Fruit fly (Drosophila melanogaster): ENCODE measurements around the gene CG14562.
A peak's percentile ranks its signal among the peaks of the same experiment; 100 is the strongest.

Gene CG14562

DNA sequence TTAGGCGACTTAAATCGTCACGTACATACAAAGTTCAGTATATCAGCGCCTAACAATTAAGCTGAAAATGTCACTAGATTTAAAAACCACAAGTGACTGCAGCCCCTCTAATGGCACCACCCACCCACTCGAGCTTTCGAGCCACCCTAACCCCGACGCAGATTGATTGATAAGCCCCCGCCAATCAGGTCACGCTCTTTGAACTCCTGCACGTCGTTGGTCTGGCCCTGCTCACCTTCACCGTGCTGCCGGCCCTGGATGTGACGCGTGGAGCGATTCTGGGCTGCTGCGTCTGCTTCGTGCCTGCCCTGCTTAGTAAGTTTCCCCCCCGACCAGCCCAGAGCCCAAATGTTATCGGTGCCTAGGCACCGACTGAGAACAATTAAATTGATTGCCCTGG, 21.3 kb downstream of the CG14562 start:
- TF ChIP-seq usp (GFP tag; optimal IDR thresholded peaks at IDR 0.05) (no peak), rgr (GFP tag; optimal IDR thresholded peaks at IDR 0.05) (no peak), OdsH (GFP tag; optimal IDR thresholded peaks at IDR 0.05) (no peak), br (GFP tag; optimal IDR thresholded peaks at IDR 0.05) (no peak), CrebA (GFP tag; optimal IDR thresholded peaks at IDR 0.05; ENCODE audit: borderline replicate concordance) (no peak), Mio (GFP tag; optimal IDR thresholded peaks at IDR 0.05) (no peak), tai (GFP tag; optimal IDR thresholded peaks at IDR 0.05) (no peak), dmrt93B (GFP tag; optimal IDR thresholded peaks at IDR 0.05) (no peak), Vsx2 (GFP tag; optimal IDR thresholded peaks at IDR 0.05; ENCODE audit: partially characterized antibody) (no peak), ey (GFP tag; optimal IDR thresholded peaks at IDR 0.05) (no peak), brk (GFP tag; optimal IDR thresholded peaks at IDR 0.05) (no peak), Dif (GFP tag; optimal IDR thresholded peaks at IDR 0.05; ENCODE audit: partially characterized antibody) (no peak), foxo (GFP tag; optimal IDR thresholded peaks at IDR 0.05) (no peak), psq (GFP tag; optimal IDR thresholded peaks at IDR 0.05) (no peak), dsf (GFP tag; optimal IDR thresholded peaks at IDR 0.05; ENCODE audit: borderline replicate concordance) (no peak), N (GFP tag; optimal IDR thresholded peaks at IDR 0.05) (no peak), Abd-B (GFP tag; optimal IDR thresholded peaks at IDR 0.05) (no peak), GATAd (GFP tag; optimal IDR thresholded peaks at IDR 0.05) (no peak), sage (GFP tag; optimal IDR thresholded peaks at IDR 0.05) (no peak)

DNA sequence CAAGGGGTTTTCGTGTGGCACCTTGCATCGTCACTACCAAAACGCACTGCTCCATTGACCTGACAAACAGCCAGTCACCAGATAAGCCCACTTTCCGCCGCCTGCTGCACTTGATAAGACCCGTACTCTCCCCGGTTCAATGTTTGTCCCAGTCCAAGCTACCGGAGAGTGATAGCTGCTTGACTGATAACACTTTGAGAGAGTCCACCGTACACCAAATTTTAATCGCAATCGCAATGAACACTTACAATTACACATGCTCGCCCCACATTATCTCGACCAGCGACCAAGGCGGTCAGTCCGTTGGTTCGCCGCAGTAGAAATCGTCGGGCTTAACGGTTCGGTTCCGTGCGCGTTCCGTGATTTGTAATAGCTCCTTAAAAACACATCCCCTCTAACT, 29.7 kb downstream of the CG14562 start, which contains the start of gene P5CS:
P5CS (plus strand) TSS at position 268 of the 400 bp plus-strand sequence.
- TF ChIP-seq Hnf4 (GFP tag; optimal IDR thresholded peaks at IDR 0.05) = no peak
- no peak for TF ChIP-seq Hr78 (GFP tag; optimal IDR thresholded peaks at IDR 0.05)
- TF ChIP-seq CG9705 (GFP tag; optimal IDR thresholded peaks at IDR 0.05) = no peak
- peak; percentile 16 for TF ChIP-seq h (GFP tag; optimal IDR thresholded peaks at IDR 0.05)
- TF ChIP-seq GATAd (GFP tag; optimal IDR thresholded peaks at IDR 0.05) = no peak
- TF ChIP-seq Sp1 (GFP tag; optimal IDR thresholded peaks at IDR 0.05) = no peak
- no peak for TF ChIP-seq lola (GFP tag; optimal IDR thresholded peaks at IDR 0.05)
- no peak for TF ChIP-seq OdsH (GFP tag; optimal IDR thresholded peaks at IDR 0.05)
- no peak for TF ChIP-seq tai (GFP tag; optimal IDR thresholded peaks at IDR 0.05)
- no peak for TF ChIP-seq dl (GFP tag; optimal IDR thresholded peaks at IDR 0.05; ENCODE audit: insufficient read depth in 1 of 2, partially characterized antibody in 2 of 2)
- TF ChIP-seq foxo (GFP tag; optimal IDR thresholded peaks at IDR 0.05) = no peak
- TF ChIP-seq CrebA (GFP tag; optimal IDR thresholded peaks at IDR 0.05; ENCODE audit: borderline replicate concordance) = peak; percentile 29
- no peak for TF ChIP-seq HLH106 (tag; optimal IDR thresholded peaks at IDR 0.05)
- no peak for TF ChIP-seq CG32264 (GFP tag; optimal IDR thresholded peaks at IDR 0.05)
- no peak for TF ChIP-seq N (GFP tag; optimal IDR thresholded peaks at IDR 0.05)
- no peak for TF ChIP-seq Jra (GFP tag; optimal IDR thresholded peaks at IDR 0.05)
- TF ChIP-seq jim (GFP tag; optimal IDR thresholded peaks at IDR 0.05) = no peak
- TF ChIP-seq Dfd (GFP tag; optimal IDR thresholded peaks at IDR 0.05) = no peak
- peak; percentile 51 for TF ChIP-seq Vsx2 (GFP tag; optimal IDR thresholded peaks at IDR 0.05; ENCODE audit: partially characterized antibody)
- TF ChIP-seq Mio (GFP tag; optimal IDR thresholded peaks at IDR 0.05) = no peak
- TF ChIP-seq woc (GFP tag; optimal IDR thresholded peaks at IDR 0.05) = no peak
- peak; percentile 31 for TF ChIP-seq Hr83 (GFP tag; optimal IDR thresholded peaks at IDR 0.05; ENCODE audit: poor library complexity, severe bottlenecking)
- TF ChIP-seq Dif (GFP tag; optimal IDR thresholded peaks at IDR 0.05; ENCODE audit: partially characterized antibody) = peak; percentile 3
- TF ChIP-seq ey (GFP tag; optimal IDR thresholded peaks at IDR 0.05) = no peak
- TF ChIP-seq psq (GFP tag; optimal IDR thresholded peaks at IDR 0.05) = no peak
- TF ChIP-seq Myc (optimal IDR thresholded peaks at IDR 0.05) = no peak
- TF ChIP-seq dsf (GFP tag; optimal IDR thresholded peaks at IDR 0.05; ENCODE audit: borderline replicate concordance) = no peak
- no peak for TF ChIP-seq usp (GFP tag; optimal IDR thresholded peaks at IDR 0.05)
- TF ChIP-seq sage (GFP tag; optimal IDR thresholded peaks at IDR 0.05) = no peak
- TF ChIP-seq sv (GFP tag; optimal IDR thresholded peaks at IDR 0.05) = no peak
- no peak for TF ChIP-seq Rel (GFP tag; optimal IDR thresholded peaks at IDR 0.05)
- peak; percentile 82 for TF ChIP-seq Rel (tag; optimal IDR thresholded peaks at IDR 0.05)
- no peak for TF ChIP-seq rgr (GFP tag; optimal IDR thresholded peaks at IDR 0.05)
- no peak for TF ChIP-seq brk (GFP tag; optimal IDR thresholded peaks at IDR 0.05)
- TF ChIP-seq pan (optimal IDR thresholded peaks at IDR 0.05) = no peak
- no peak for TF ChIP-seq br (GFP tag; optimal IDR thresholded peaks at IDR 0.05)
- no peak for TF ChIP-seq fru (GFP tag; optimal IDR thresholded peaks at IDR 0.05)
- no peak for TF ChIP-seq dmrt93B (GFP tag; optimal IDR thresholded peaks at IDR 0.05)
- TF ChIP-seq Abd-B (GFP tag; optimal IDR thresholded peaks at IDR 0.05) = no peak

Data from whole organism, wandering third instar larva.